Worm (Caenorhabditis elegans) whole organism, L2 larva: ENCODE measurements around the gene Y67D8C.7.
A peak's percentile ranks its signal among the peaks of the same experiment; 100 is the strongest.

ENCODE experiments used
- C34F6.9 ChIP-seq: fragments of 150-350 bp; optimal IDR thresholded peaks from 2 replicates; lab custom pipeline; 2014; ENCODE audit warnings: missing biosample characterization, missing genetic modification characterization
- Y55F3AM.14 ChIP-seq: fragments of 200-800 bp; sonication (Bioruptor generic); optimal IDR thresholded peaks from 2 replicates; lab custom pipeline; 2018; ENCODE audit warnings: mild to moderate bottlenecking, missing genetic modification characterization, missing compliant biosample characterization
- ZK546.5 ChIP-seq: sonication (generic microtip); optimal IDR thresholded peaks from 2 replicates; lab custom pipeline; 2017; ENCODE audit warnings: missing biosample characterization, missing genetic modification characterization
- ceh-16 ChIP-seq: fragments of 150-350 bp; optimal IDR thresholded peaks from 2 replicates; lab custom pipeline; 2014; ENCODE audit warnings: missing biosample characterization, missing genetic modification characterization
- ceh-82 ChIP-seq: fragments of 150-350 bp; optimal IDR thresholded peaks from 2 replicates; lab custom pipeline; 2014; ENCODE audit warnings: missing biosample characterization, missing genetic modification characterization
- egl-27 ChIP-seq: sonication (generic microtip); optimal IDR thresholded peaks from 3 replicates; lab custom pipeline; 2017; ENCODE audit warnings: missing biosample characterization, missing genetic modification reagents, missing genetic modification characterization
- elt-1 ChIP-seq: fragments of 150-350 bp; optimal IDR thresholded peaks from 2 replicates; lab custom pipeline; 2014; ENCODE audit warnings: missing biosample characterization, missing genetic modification characterization
- elt-3 ChIP-seq: sonication (generic microtip); optimal IDR thresholded peaks from 2 replicates; lab custom pipeline; 2017; ENCODE audit warnings: missing biosample characterization, missing genetic modification characterization
- fos-1 ChIP-seq: fragments of 150-350 bp; optimal IDR thresholded peaks from 2 replicates; lab custom pipeline; 2014; ENCODE audit warnings: missing biosample characterization, missing genetic modification characterization
- gmeb-1 ChIP-seq: fragments of 150-350 bp; optimal IDR thresholded peaks from 2 replicates; lab custom pipeline; 2014; ENCODE audit warnings: missing biosample characterization, missing genetic modification characterization
- lin-11 ChIP-seq: fragments of 150-350 bp; sonication (generic microtip); optimal IDR thresholded peaks from 2 replicates; lab custom pipeline; 2014; ENCODE audit warnings: missing biosample characterization, missing genetic modification characterization, inconsistent platforms, mixed read lengths
- lin-13 ChIP-seq: fragments of 150-350 bp; optimal IDR thresholded peaks from 2 replicates; lab custom pipeline; 2014; ENCODE audit warnings: missing biosample characterization, missing genetic modification reagents, missing genetic modification characterization
- lin-39 ChIP-seq: fragments of 150-350 bp; optimal IDR thresholded peaks from 2 replicates; lab custom pipeline; 2014; ENCODE audit warnings: missing biosample characterization, missing genetic modification reagents, missing genetic modification characterization
- lsy-2 ChIP-seq, 2 experiments: fragments of 150-350 bp in 1 of 2; sonication (generic microtip) in 1 of 2; optimal IDR thresholded peaks; 2 replicates each; lab custom pipeline; 2014 to 2017; ENCODE audit warnings: missing biosample characterization in 2 of 2, missing genetic modification characterization in 2 of 2
- mab-5 ChIP-seq: fragments of 150-350 bp; optimal IDR thresholded peaks from 2 replicates; lab custom pipeline; 2014; ENCODE audit warnings: missing biosample characterization, missing genetic modification characterization
- mdl-1 ChIP-seq, 2 experiments: fragments of 150-350 bp in 1 of 2; sonication (generic microtip) in 1 of 2; optimal IDR thresholded peaks; 2 replicates each; lab custom pipeline; 2017; ENCODE audit warnings: missing biosample characterization in 2 of 2, missing genetic modification characterization in 2 of 2
- nhr-10 ChIP-seq: sonication (generic microtip); optimal IDR thresholded peaks from 2 replicates; lab custom pipeline; 2017; ENCODE audit warnings: missing biosample characterization, missing genetic modification characterization
- nhr-11 ChIP-seq: fragments of 150-350 bp; optimal IDR thresholded peaks from 2 replicates; lab custom pipeline; 2014; ENCODE audit warnings: missing biosample characterization, missing genetic modification characterization
- nhr-12 ChIP-seq: fragments of 150-350 bp; optimal IDR thresholded peaks from 2 replicates; lab custom pipeline; 2014; ENCODE audit warnings: missing biosample characterization, missing genetic modification characterization
- nhr-129 ChIP-seq: fragments of 150-350 bp; optimal IDR thresholded peaks from 2 replicates; lab custom pipeline; 2014; ENCODE audit warnings: missing biosample characterization, missing genetic modification characterization
- nhr-21 ChIP-seq: fragments of 150-350 bp; optimal IDR thresholded peaks from 2 replicates; lab custom pipeline; 2014; ENCODE audit warnings: missing biosample characterization, missing genetic modification characterization
- nhr-23 ChIP-seq: fragments of 150-350 bp; optimal IDR thresholded peaks from 2 replicates; lab custom pipeline; 2014; ENCODE audit warnings: missing biosample characterization, missing genetic modification reagents, missing genetic modification characterization
- nhr-237 ChIP-seq: fragments of 150-350 bp; optimal IDR thresholded peaks from 2 replicates; lab custom pipeline; 2014; ENCODE audit warnings: missing biosample characterization, missing genetic modification characterization
- nhr-6 ChIP-seq: fragments of 150-350 bp; optimal IDR thresholded peaks from 2 replicates; lab custom pipeline; 2014; ENCODE audit warnings: missing biosample characterization, missing genetic modification characterization
- peb-1 ChIP-seq: fragments of 150-350 bp; optimal IDR thresholded peaks from 2 replicates; lab custom pipeline; 2014; ENCODE audit warnings: missing biosample characterization, missing genetic modification characterization
- sem-4 ChIP-seq: fragments of 150-350 bp; optimal IDR thresholded peaks from 2 replicates; lab custom pipeline; 2014; ENCODE audit warnings: missing biosample characterization, missing genetic modification reagents, missing genetic modification characterization
- skn-1 ChIP-seq: sonication (generic microtip); optimal IDR thresholded peaks from 2 replicates; lab custom pipeline; 2017; ENCODE audit warnings: missing biosample characterization, missing genetic modification characterization
- sma-9 ChIP-seq, 2 experiments: fragments of 150-350 bp in 1 of 2; sonication (generic microtip) in 1 of 2; optimal IDR thresholded peaks; 2 replicates each; lab custom pipeline; 2014 to 2016; ENCODE audit warnings: missing genetic modification characterization in 2 of 2, mild to moderate bottlenecking in 1 of 2, missing biosample characterization in 1 of 2, missing compliant biosample characterization in 1 of 2, missing genetic modification reagents in 1 of 2, moderate library complexity in 1 of 2
- unc-55 ChIP-seq: fragments of 150-350 bp; sonication (generic microtip); optimal IDR thresholded peaks from 3 replicates; lab custom pipeline; 2014; ENCODE audit warnings: missing biosample characterization, missing genetic modification reagents, missing genetic modification characterization
- unc-62 ChIP-seq: fragments of 150-350 bp; optimal IDR thresholded peaks from 2 replicates; lab custom pipeline; 2014; ENCODE audit warnings: missing biosample characterization, missing genetic modification reagents, missing genetic modification characterization
- zag-1 ChIP-seq: fragments of 150-350 bp; optimal IDR thresholded peaks from 2 replicates; lab custom pipeline; 2014; ENCODE audit warnings: missing biosample characterization, missing genetic modification characterization
- ztf-1 ChIP-seq: fragments of 200-800 bp; sonication (Bioruptor generic); conservative IDR thresholded peaks from 2 replicates; pipeline ENCODE4 v1.3.6; 2022; ENCODE audit warnings: missing genetic modification characterization, missing compliant biosample characterization

Gene Y67D8C.7

DNA sequence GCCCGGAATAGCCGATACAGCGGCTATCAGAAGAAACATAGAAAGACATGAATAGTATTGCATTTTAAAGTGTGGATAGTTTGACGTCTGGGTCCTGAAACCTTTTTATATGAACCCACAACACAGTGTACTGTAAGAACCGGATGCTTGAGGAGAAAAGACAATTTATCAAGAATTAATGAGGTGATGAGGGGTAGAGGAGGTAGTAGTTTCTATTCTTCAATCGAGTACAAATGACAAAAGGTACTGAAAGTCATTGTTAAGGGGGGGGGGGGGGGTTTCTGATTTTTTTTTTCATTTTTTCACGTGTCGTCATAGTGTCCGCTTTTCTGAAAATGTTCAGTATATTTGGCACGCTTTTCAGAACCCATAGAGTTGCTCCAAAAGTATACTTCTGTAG lies at the start of gene Y67D8C.7:
Gene Y67D8C.7, minus strand, starts transcription at position 101 of the 400 bp plus-strand sequence.
- TF ChIP-seq nhr-129 (no peak), nhr-11 (no peak), ZK546.5 (no peak), lin-11 (tag; lab: Kevin White, UChicago) (no peak), nhr-12 (no peak), unc-55 (GFP tag; lab: Kevin White, UChicago) (no peak), gmeb-1 (tag; lab: Kevin White, UChicago) (no peak), ztf-1 (GFP tag; lab: Robert Waterston, UW) (no peak), lin-39 (tag; lab: Kevin White, UChicago) (no peak), nhr-6 (no peak), egl-27 (no peak)

DNA sequence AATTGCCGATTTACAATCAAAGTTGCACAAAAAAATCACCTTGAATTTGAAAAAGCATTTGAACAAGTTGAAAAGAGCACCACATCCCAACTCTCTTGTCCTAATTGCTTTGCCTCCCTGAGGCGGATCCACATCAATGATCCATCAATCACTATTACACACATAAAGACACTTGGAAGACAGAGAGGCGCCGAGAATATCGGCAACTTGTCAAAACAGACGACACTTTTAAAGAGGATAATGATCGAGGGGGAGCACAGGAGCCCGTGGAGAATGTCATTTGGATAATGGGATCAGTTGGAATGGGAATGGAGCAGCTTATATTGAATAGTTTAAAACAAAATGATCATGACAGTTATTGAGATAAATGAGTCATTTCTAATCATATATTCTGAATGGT lies 34.5 kb upstream of the Y67D8C.7 start:
- no peak for TF ChIP-seq mab-5 (tag; lab: Kevin White, UChicago)
- no peak for TF ChIP-seq nhr-6
- TF ChIP-seq, all 48 proteins: peak for 0

DNA sequence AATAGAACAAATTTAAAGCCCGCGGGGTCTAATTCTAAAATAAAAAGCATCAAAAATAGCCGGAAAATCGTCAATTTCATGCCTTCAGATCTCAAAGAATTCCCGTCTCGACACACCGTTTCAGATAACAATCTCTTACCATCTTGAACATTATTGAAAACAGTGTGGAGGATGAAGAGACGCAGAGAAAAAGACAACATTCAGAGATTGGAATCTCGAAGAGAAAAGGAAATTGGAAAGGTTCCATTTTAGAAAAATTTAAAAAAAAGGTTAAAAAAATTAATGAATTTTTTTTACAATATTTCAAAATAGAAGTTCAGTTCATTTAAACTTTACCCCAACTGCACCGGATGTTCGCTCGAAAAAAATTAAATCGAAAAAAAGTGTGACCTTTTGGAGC lies 30.3 kb upstream of the Y67D8C.7 start:
- peak; percentile 70 for TF ChIP-seq elt-1 (tag; lab: Kevin White, UChicago)
- no peak for TF ChIP-seq skn-1

DNA sequence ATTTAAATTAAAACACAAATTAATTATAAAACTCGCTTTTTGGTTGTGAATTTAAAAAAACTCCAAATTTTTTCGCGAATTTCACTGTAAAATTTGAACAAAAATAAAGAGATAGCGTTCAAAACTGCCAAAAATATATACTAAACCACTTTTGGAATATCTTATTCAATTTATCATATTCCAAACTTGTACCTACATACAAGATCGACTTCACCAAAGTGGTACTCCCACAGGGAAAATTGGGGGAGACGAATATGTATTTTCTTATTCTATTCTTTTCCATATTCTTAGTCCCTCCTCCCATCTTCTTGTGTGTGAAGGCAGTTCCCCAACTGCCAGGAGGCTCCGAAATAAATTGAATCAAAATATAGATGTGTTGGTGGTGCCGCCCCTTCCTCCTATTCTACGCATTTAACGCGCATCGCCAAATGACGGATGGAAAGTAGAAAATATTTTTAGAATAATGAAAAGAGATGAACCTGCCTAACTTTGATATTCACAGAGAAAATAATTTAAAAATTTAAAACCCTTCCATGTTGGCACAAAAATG lies 29.3 kb upstream of the Y67D8C.7 start:
- TF ChIP-seq lin-13 (no peak), zag-1 (no peak), mdl-1 (tag; optimal IDR thresholded peaks at IDR 0.05; lab: Kevin White, UChicago) (no peak), nhr-21 (no peak), nhr-10 (tag; lab: Kevin White, UChicago) (no peak), elt-3 (tag; lab: Kevin White, UChicago) (no peak), ceh-82 (tag; lab: Kevin White, UChicago) (no peak), ztf-1 (GFP tag; lab: Robert Waterston, UW) (no peak), Y55F3AM.14 (no peak), sma-9 (GFP tag; optimal IDR thresholded peaks at IDR 0.05; lab: Kevin White, UChicago) (no peak), sma-9 (tag; optimal IDR thresholded peaks at IDR 0.05; lab: Kevin White, UChicago) (no peak), nhr-6 (no peak)

DNA sequence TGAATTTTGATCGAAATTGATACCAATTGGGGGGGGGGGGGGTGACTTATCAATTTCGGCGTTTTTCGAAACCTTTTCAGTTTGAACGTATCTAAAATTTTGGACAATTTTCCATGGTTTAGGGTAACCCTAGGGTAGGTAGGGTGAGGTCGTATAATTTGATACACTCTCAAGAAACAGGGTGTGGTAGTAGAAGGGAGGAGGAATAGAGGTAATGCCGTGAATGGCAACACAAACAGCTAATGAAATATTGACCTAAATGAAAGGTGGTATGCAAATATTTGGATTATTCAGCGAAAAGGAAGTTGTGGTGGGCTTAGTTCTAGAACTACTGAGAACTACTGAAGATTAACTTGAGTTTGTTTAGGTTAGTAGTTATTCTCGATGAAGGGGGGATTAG lies 26.2 kb upstream of the Y67D8C.7 start:
- TF ChIP-seq nhr-23 (tag; lab: Kevin White, UChicago) = no peak
- TF ChIP-seq fos-1 = no peak
- no peak for TF ChIP-seq C34F6.9 (tag; lab: Kevin White, UChicago)
- TF ChIP-seq unc-62 (GFP tag; lab: Kevin White, UChicago) = no peak
- no peak for TF ChIP-seq peb-1 (tag; lab: Kevin White, UChicago)
- no peak for TF ChIP-seq sem-4 (tag; lab: Kevin White, UChicago)
- no peak for TF ChIP-seq sma-9 (GFP tag; optimal IDR thresholded peaks at IDR 0.05; lab: Kevin White, UChicago)
- no peak for TF ChIP-seq sma-9 (tag; optimal IDR thresholded peaks at IDR 0.05; lab: Kevin White, UChicago)
- TF ChIP-seq elt-3 (tag; lab: Kevin White, UChicago) = no peak
- no peak for TF ChIP-seq nhr-12
- no peak for TF ChIP-seq ceh-16 (tag; lab: Kevin White, UChicago)
- no peak for TF ChIP-seq lin-11 (tag; lab: Kevin White, UChicago)
- TF ChIP-seq zag-1 = no peak
- TF ChIP-seq mab-5 (tag; lab: Kevin White, UChicago) = no peak
- TF ChIP-seq skn-1 = no peak
- no peak for TF ChIP-seq ZK546.5

DNA sequence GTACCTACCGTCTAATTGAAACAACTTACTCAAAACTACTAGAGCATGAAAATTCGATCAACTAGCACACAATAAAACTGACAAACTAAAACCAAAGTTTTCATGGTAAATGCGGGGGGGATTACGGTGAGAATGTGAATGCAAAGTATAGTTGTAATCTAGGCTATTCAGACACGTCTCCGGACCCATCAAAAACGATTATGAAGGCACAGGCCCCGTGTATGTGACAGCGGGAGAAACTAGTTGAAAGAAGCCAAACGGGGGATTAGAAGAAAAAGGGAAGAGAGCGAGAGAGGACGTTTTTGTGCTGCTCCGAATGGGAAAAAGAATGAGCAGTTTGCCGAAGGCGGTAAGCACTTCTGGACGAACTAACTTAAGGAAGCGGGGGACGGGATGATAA lies 24.4 kb upstream of the Y67D8C.7 start:
- peak; percentile 1 for TF ChIP-seq Y55F3AM.14
- no peak for TF ChIP-seq nhr-237 (tag; lab: Kevin White, UChicago)
- TF ChIP-seq ceh-16 (tag; lab: Kevin White, UChicago) = no peak
- TF ChIP-seq lsy-2 (tag; optimal IDR thresholded peaks at IDR 0.05; lab: Kevin White, UChicago) = peak in 1 of 2 experiments; percentile 3
- no peak for TF ChIP-seq lin-11 (tag; lab: Kevin White, UChicago)
- TF ChIP-seq zag-1 = peak; percentile 39
- TF ChIP-seq unc-55 (GFP tag; lab: Kevin White, UChicago) = peak; percentile 53
- peak; percentile 57 for TF ChIP-seq mab-5 (tag; lab: Kevin White, UChicago)
